Comparison of ENCODE assay signal across 2 fruit fly cellular contexts in the genomic region with DNA sequence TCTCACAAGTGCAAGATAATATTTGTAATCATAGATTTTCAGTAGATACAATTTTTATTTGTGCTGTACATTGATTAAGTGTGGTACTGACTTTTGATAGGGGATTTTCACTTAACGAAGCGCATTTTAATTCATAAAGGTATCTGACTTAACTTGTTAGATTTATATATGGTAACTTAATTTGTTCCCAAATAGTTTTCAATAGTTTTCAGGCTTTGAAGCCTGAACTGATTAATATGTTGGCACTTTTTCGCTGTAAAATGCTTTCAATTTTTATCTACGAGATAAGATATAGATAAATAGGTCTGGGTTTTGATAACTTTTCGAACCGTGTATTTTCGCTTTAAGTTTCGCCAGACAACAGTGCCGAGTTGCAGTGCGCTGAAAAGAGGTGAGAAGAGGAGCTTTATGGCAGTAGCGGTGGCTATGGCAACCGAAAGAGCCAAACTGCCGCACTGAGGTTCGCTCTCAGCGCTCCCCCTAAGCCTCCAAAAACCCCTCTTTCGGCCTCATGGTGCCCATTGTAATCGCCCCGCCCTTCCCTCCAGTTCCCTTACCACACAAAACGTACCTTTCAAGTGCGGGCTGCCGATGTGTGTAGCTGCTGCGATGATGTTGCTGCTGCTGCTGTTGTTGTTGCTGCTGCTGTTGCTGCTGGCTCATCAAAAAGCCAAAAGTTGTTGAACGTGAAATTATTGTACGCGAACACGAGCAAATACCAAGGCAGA.
TF ChIP-seq lines count a peak whose summit lies in the region.

No protein-coding gene starts in this region.

TF ChIP-seq in whole organism, embryonic, 481 proteins besides CTCF, POLR2A, EP300 and RAD21 (continued from another document):
- TF ChIP-seq Trl (optimal IDR thresholded peaks at IDR 0.05; lab: Kevin White, UChicago) (peak; percentile 13 to 16), Trl (GFP tag; optimal IDR thresholded peaks at IDR 0.05; lab: Kevin White, UChicago) (no peak), sd (tag; optimal IDR thresholded peaks at IDR 0.05; lab: Kevin White, UChicago) (peak; percentile 9), oc (tag; optimal IDR thresholded peaks at IDR 0.05; lab: Kevin White, UChicago) (peak; percentile 2), CG8290 (GFP tag; optimal IDR thresholded peaks at IDR 0.05; lab: Kevin White, UChicago) (no peak), CG8290 (tag; optimal IDR thresholded peaks at IDR 0.05; lab: Kevin White, UChicago) (peak in 1 of 2 experiments; percentile 17), cg (GFP tag; optimal IDR thresholded peaks at IDR 0.05; lab: Kevin White, UChicago) (peak; percentile 35), pan (optimal IDR thresholded peaks at IDR 0.05; lab: Kevin White, UChicago) (no peak), pan (GFP tag; optimal IDR thresholded peaks at IDR 0.05 in 1 of 2, IDR thresholded peaks at IDR 0.05 in 1 of 2) (peak in 1 of 2 experiments; percentile 40), mirr (GFP tag; optimal IDR thresholded peaks at IDR 0.05; lab: Kevin White, UChicago) (peak; percentile 41), lab (GFP tag; optimal IDR thresholded peaks at IDR 0.05; lab: Kevin White, UChicago) (peak; percentile 32), slp2 (GFP tag; optimal IDR thresholded peaks at IDR 0.05; lab: Kevin White, UChicago) (no peak), ase (GFP tag; IDR thresholded peaks at IDR 0.05; lab: Robert Waterston, UW) (no peak)
TF ChIP-seq in whole organism, embryonic: peak in this region for 21.

TF ChIP-seq in whole organism, prepupa, 60 proteins besides CTCF, POLR2A, EP300 and RAD21 (continued from another document):
- peak; percentile 14 for TF ChIP-seq CG34406 (GFP tag; optimal IDR thresholded peaks at IDR 0.05; lab: Kevin White, UChicago)
- peak; percentile 36 for TF ChIP-seq dsx (GFP tag; optimal IDR thresholded peaks at IDR 0.05; lab: Kevin White, UChicago; ENCODE audit: poor library complexity, severe bottlenecking)
- TF ChIP-seq ss (GFP tag; optimal IDR thresholded peaks at IDR 0.05; lab: Kevin White, UChicago) = no peak
- TF ChIP-seq CG9139 (GFP tag; optimal IDR thresholded peaks at IDR 0.05; lab: Kevin White, UChicago) = no peak
- TF ChIP-seq Eip75B (GFP tag; optimal IDR thresholded peaks at IDR 0.05; lab: Kevin White, UChicago) = no peak
- TF ChIP-seq Ets96B (tag; optimal IDR thresholded peaks at IDR 0.05; lab: Kevin White, UChicago) = no peak
- TF ChIP-seq acj6 (GFP tag; optimal IDR thresholded peaks at IDR 0.05; lab: Kevin White, UChicago) = peak; percentile 42
- no peak for TF ChIP-seq CG6808 (GFP tag; optimal IDR thresholded peaks at IDR 0.05; lab: Kevin White, UChicago)
- peak; percentile 39 for TF ChIP-seq Hr4 (GFP tag; optimal IDR thresholded peaks at IDR 0.05; lab: Kevin White, UChicago)
- no peak for TF ChIP-seq achi (GFP tag; optimal IDR thresholded peaks at IDR 0.05; lab: Kevin White, UChicago)
- TF ChIP-seq CG1621 (tag; optimal IDR thresholded peaks at IDR 0.05; lab: Kevin White, UChicago) = no peak
- TF ChIP-seq CG32006 (GFP tag; optimal IDR thresholded peaks at IDR 0.05; lab: Kevin White, UChicago) = peak; percentile 51
- TF ChIP-seq topi (GFP tag; optimal IDR thresholded peaks at IDR 0.05; lab: Kevin White, UChicago) = peak; percentile 36
- peak; percentile 5 for TF ChIP-seq CG10631 (GFP tag; optimal IDR thresholded peaks at IDR 0.05; lab: Kevin White, UChicago)
- no peak for TF ChIP-seq lz (GFP tag; optimal IDR thresholded peaks at IDR 0.05; lab: Kevin White, UChicago)
- TF ChIP-seq CG6854 (GFP tag; optimal IDR thresholded peaks at IDR 0.05; lab: Kevin White, UChicago) = peak; percentile 65
- no peak for TF ChIP-seq CG3032 (tag; optimal IDR thresholded peaks at IDR 0.05; lab: Kevin White, UChicago)
- peak; percentile 15 for TF ChIP-seq Lpt (GFP tag; optimal IDR thresholded peaks at IDR 0.05; lab: Kevin White, UChicago)
- no peak for TF ChIP-seq CG4318 (GFP tag; optimal IDR thresholded peaks at IDR 0.05; lab: Kevin White, UChicago)
- 0 out of 3 replicates have a peak, but pooled peaks have one; percentile 7 for TF ChIP-seq CG6163 (GFP tag; IDR thresholded peaks at IDR 0.05; lab: Robert Waterston, UW)
- TF ChIP-seq Sox14 (GFP tag; optimal IDR thresholded peaks at IDR 0.05; lab: Kevin White, UChicago) = peak; percentile 18
- no peak for TF ChIP-seq dac (GFP tag; optimal IDR thresholded peaks at IDR 0.05; lab: Kevin White, UChicago)
- no peak for TF ChIP-seq CG15336 (GFP tag; IDR thresholded peaks at IDR 0.05; lab: Robert Waterston, UW)
- peak; percentile 70 for TF ChIP-seq svp (GFP tag; lab: Kevin White, UChicago)
- TF ChIP-seq Hr39 (GFP tag; optimal IDR thresholded peaks at IDR 0.05; lab: Kevin White, UChicago) = peak; percentile 17
- TF ChIP-seq OdsH (GFP tag; optimal IDR thresholded peaks at IDR 0.05; lab: Kevin White, UChicago) = peak; percentile 45
- no peak for TF ChIP-seq Smox (GFP tag; optimal IDR thresholded peaks at IDR 0.05; lab: Kevin White, UChicago)
- TF ChIP-seq CG8319 (GFP tag; optimal IDR thresholded peaks at IDR 0.05; lab: Kevin White, UChicago) = no peak
- no peak for TF ChIP-seq fd85E (GFP tag; optimal IDR thresholded peaks at IDR 0.05; lab: Kevin White, UChicago)
- peak; percentile 33 for TF ChIP-seq CG31627 (GFP tag; optimal IDR thresholded peaks at IDR 0.05; lab: Kevin White, UChicago)
- no peak for TF ChIP-seq CG16779 (tag; optimal IDR thresholded peaks at IDR 0.05; lab: Kevin White, UChicago)
- TF ChIP-seq Sox15 (GFP tag; optimal IDR thresholded peaks at IDR 0.05; lab: Kevin White, UChicago) = no peak
- TF ChIP-seq pdm3 (GFP tag; optimal IDR thresholded peaks at IDR 0.05; lab: Kevin White, UChicago) = peak; percentile 1
- no peak for TF ChIP-seq Hr38 (GFP tag; optimal IDR thresholded peaks at IDR 0.05; lab: Kevin White, UChicago)
- peak; percentile 27 for TF ChIP-seq Sox102F (GFP tag; optimal IDR thresholded peaks at IDR 0.05; lab: Kevin White, UChicago)
- no peak for TF ChIP-seq spab (GFP tag; optimal IDR thresholded peaks at IDR 0.05; lab: Kevin White, UChicago)
- no peak for TF ChIP-seq CG6792 (GFP tag; optimal IDR thresholded peaks at IDR 0.05; lab: Kevin White, UChicago)
- TF ChIP-seq cyc (GFP tag; optimal IDR thresholded peaks at IDR 0.05; lab: Kevin White, UChicago) = no peak
- TF ChIP-seq Eip78C (GFP tag; lab: Kevin White, UChicago) = peak; percentile 76
- TF ChIP-seq CG3919 (GFP tag; optimal IDR thresholded peaks at IDR 0.05; lab: Kevin White, UChicago) = no peak
